Fruit fly (Drosophila melanogaster): ENCODE measurements around the gene ORMDL.
A peak's percentile ranks its signal among the peaks of the same experiment; 100 is the strongest.

ORMDL gene

dm6 chr3L:21640815-21641214 is 5.7 kb downstream of the ORMDL start, which contains the start of gene Atox1 (continued):
- TF ChIP-seq CG15601 (tag; optimal IDR thresholded peaks at IDR 0.05) (peak; percentile 70), YL-1 (GFP tag; optimal IDR thresholded peaks at IDR 0.05) (peak; percentile 53), Dek (tag; optimal IDR thresholded peaks at IDR 0.05) (peak; percentile 52), CG13287 (GFP tag; IDR thresholded peaks at IDR 0.05; ENCODE audit: partially characterized antibody) (peak; percentile 63), Bgb (GFP tag; IDR thresholded peaks at IDR 0.05; ENCODE audit: partially characterized antibody) (peak; percentile 37), insv (GFP tag; optimal IDR thresholded peaks at IDR 0.05) (peak in 1 of 2 experiments; percentile 52), fru (optimal IDR thresholded peaks at IDR 0.05) (no peak), CG9817 (tag; optimal IDR thresholded peaks at IDR 0.05) (peak; percentile 63), CG15514 (GFP tag; optimal IDR thresholded peaks at IDR 0.05) (peak; percentile 87), gfzf (GFP tag; optimal IDR thresholded peaks at IDR 0.05) (peak; percentile 99), Mrtf (GFP tag; IDR thresholded peaks at IDR 0.05) (no peak), vvl (GFP tag; IDR thresholded peaks at IDR 0.05) (0 out of 2 replicates have a peak, but pooled peaks have one; percentile 52), CG7839 (tag; optimal IDR thresholded peaks at IDR 0.05) (peak; percentile 28), CG42726 (GFP tag; IDR thresholded peaks at IDR 0.05; ENCODE audit: partially characterized antibody) (peak; percentile 43; the same call in 1 of the 2 replicates), CG8290 (GFP tag; optimal IDR thresholded peaks at IDR 0.05) (peak; percentile 27), CG8290 (tag; optimal IDR thresholded peaks at IDR 0.05) (peak in 1 of 2 experiments; percentile 86), Meics (GFP tag; optimal IDR thresholded peaks at IDR 0.05) (peak; percentile 43), onecut (GFP tag; IDR thresholded peaks at IDR 0.05) (peak; percentile 27; the same call in 1 of the 2 replicates), Hey (tag; optimal IDR thresholded peaks at IDR 0.05) (peak; percentile 22), cad (GFP tag; optimal IDR thresholded peaks at IDR 0.05) (peak; percentile 8), jumu (GFP tag; optimal IDR thresholded peaks at IDR 0.05) (peak; percentile 24), ttk (GFP tag; IDR thresholded peaks at IDR 0.05) (no peak), E2f2 (GFP tag; IDR thresholded peaks at IDR 0.05) (peak; percentile 99), CG10209 (GFP tag; optimal IDR thresholded peaks at IDR 0.05) (peak; percentile 27), CG14710 (tag; optimal IDR thresholded peaks at IDR 0.05) (peak; percentile 65), jing (GFP tag; optimal IDR thresholded peaks at IDR 0.05) (no peak), CrebB (tag; optimal IDR thresholded peaks at IDR 0.05) (peak; percentile 55), ATbp (GFP tag; optimal IDR thresholded peaks at IDR 0.05) (no peak), Dp (GFP tag; optimal IDR thresholded peaks at IDR 0.05) (peak; percentile 99), Six4 (GFP tag; optimal IDR thresholded peaks at IDR 0.05) (no peak), trh (GFP tag; optimal IDR thresholded peaks at IDR 0.05) (no peak), MESR4 (GFP tag; optimal IDR thresholded peaks at IDR 0.05) (peak; percentile 75), NFAT (GFP tag; IDR thresholded peaks at IDR 0.05) (peak; percentile 41; the same call in 1 of the 2 replicates), sug (tag; optimal IDR thresholded peaks at IDR 0.05) (peak; percentile 59), CG4617 (GFP tag; optimal IDR thresholded peaks at IDR 0.05; ENCODE audit: borderline replicate concordance) (peak; percentile 73), CG6175 (GFP tag; IDR thresholded peaks at IDR 0.05) (0 out of 3 replicates have a peak, but pooled peaks have one; percentile 17), maf-S (GFP tag; optimal IDR thresholded peaks at IDR 0.05) (no peak), ci (GFP tag; IDR thresholded peaks at IDR 0.05) (peak; percentile 78; the same call in 2 of the 3 replicates), CG31365 (tag; optimal IDR thresholded peaks at IDR 0.05) (peak; percentile 29), Atf6 (GFP tag; IDR thresholded peaks at IDR 0.05) (no peak), CG2712 (tag; optimal IDR thresholded peaks at IDR 0.05) (peak; percentile 42), Hmr (GFP tag; optimal IDR thresholded peaks at IDR 0.05) (peak; percentile 89)

All from whole organism, embryonic.